Fruit fly (Drosophila melanogaster) whole organism, embryonic: ENCODE results near the gene RpS28-like.
A peak's percentile ranks its signal among the peaks of the same experiment; 100 is the strongest.

Experiments
- Antp ChIP-seq: fragments of 200-800 bp; sonication (Bioruptor generic); optimal IDR thresholded peaks from 3 replicates; lab custom pipeline; 2016; ENCODE audit warnings: missing biosample characterization, missing genetic modification characterization
- Atf-2 ChIP-seq: fragments of 200-800 bp; sonication (Bioruptor generic); optimal IDR thresholded peaks from 2 replicates; lab custom pipeline; 2016; ENCODE audit warnings: missing biosample characterization, missing genetic modification characterization
- Atf3 ChIP-seq: fragments of 200-800 bp; sonication (Bioruptor generic); optimal IDR thresholded peaks from 3 replicates; lab custom pipeline; 2016; ENCODE audit warnings: missing biosample characterization, missing genetic modification characterization
- Awh ChIP-seq: fragments of 200-800 bp; sonication (Bioruptor generic); IDR thresholded peaks from 2 replicates; pipeline ENCODE4, ENCODE4 v1.3.6; 2022; ENCODE audit warnings: missing biosample characterization, missing genetic modification characterization
- CG11456 ChIP-seq: fragments of 200-800 bp; sonication (Bioruptor generic); IDR thresholded peaks from 3 replicates; pipeline ENCODE4 v1.3.6; 2022; ENCODE audit warnings: missing biosample characterization, missing genetic modification characterization
- CG11696 ChIP-seq: fragments of 200-800 bp; sonication (Bioruptor generic); IDR thresholded peaks from 2 replicates; pipeline ENCODE4 v1.3.6; 2022; ENCODE audit warnings: missing biosample characterization, missing genetic modification characterization
- CG12155 ChIP-seq: fragments of 200-800 bp; sonication (Bioruptor generic); optimal IDR thresholded peaks from 3 replicates; lab custom pipeline; 2016; ENCODE audit warnings: missing biosample characterization, missing genetic modification characterization
- CG12236 ChIP-seq: fragments of 200-800 bp; sonication (Bioruptor generic); optimal IDR thresholded peaks from 2 replicates; lab custom pipeline; 2016; ENCODE audit warnings: missing biosample characterization, missing genetic modification characterization
- CG14050 ChIP-seq: fragments of 200-800 bp; sonication (Bioruptor generic); IDR thresholded peaks from 3 replicates; pipeline ENCODE4 v1.3.6; 2022; ENCODE audit warnings: missing biosample characterization, missing genetic modification characterization
- CG15011 ChIP-seq: fragments of 200-800 bp; sonication (Bioruptor generic); optimal IDR thresholded peaks from 3 replicates; lab custom pipeline; 2018; ENCODE audit warnings: missing biosample characterization, mild to moderate bottlenecking, missing genetic modification characterization
- CG16813 ChIP-seq: fragments of 200-800 bp; sonication (Bioruptor generic); IDR thresholded peaks from 3 replicates; pipeline ENCODE4 v1.3.6; 2022; ENCODE audit warnings: missing biosample characterization, missing genetic modification characterization; ENCODE audit not compliant: partially characterized antibody
- CG18764 ChIP-seq: fragments of 200-800 bp; sonication (Bioruptor generic); optimal IDR thresholded peaks from 3 replicates; lab custom pipeline; 2016; ENCODE audit warnings: missing biosample characterization, missing genetic modification characterization
- CG34224 ChIP-seq: fragments of 200-800 bp; sonication (Bioruptor generic); IDR thresholded peaks from 3 replicates; pipeline ENCODE4 v1.3.6; 2022; ENCODE audit warnings: missing biosample characterization, missing genetic modification characterization; ENCODE audit not compliant: partially characterized antibody
- CG4282 ChIP-seq: fragments of 200-800 bp; sonication (Bioruptor generic); optimal IDR thresholded peaks from 2 replicates; lab custom pipeline; 2016; ENCODE audit warnings: missing biosample characterization, missing genetic modification characterization
- CG6254 ChIP-seq: fragments of 200-800 bp; sonication (Bioruptor generic); optimal IDR thresholded peaks from 3 replicates; lab custom pipeline; 2017; ENCODE audit warnings: mild to moderate bottlenecking, missing biosample characterization, missing genetic modification reagents, missing genetic modification characterization
- CG6683 ChIP-seq: fragments of 200-800 bp; sonication (Bioruptor generic); optimal IDR thresholded peaks from 2 replicates; lab custom pipeline; 2017; ENCODE audit warnings: missing biosample characterization, mild to moderate bottlenecking, missing genetic modification characterization, missing genetic modification reagents
- CG6791 ChIP-seq: fragments of 200-800 bp; sonication (Bioruptor generic); IDR thresholded peaks from 3 replicates; pipeline ENCODE4 v1.3.6; 2022; ENCODE audit warnings: missing biosample characterization, missing genetic modification characterization; ENCODE audit not compliant: partially characterized antibody
- CoRest ChIP-seq: fragments of 200-800 bp; sonication (Bioruptor generic); optimal IDR thresholded peaks from 3 replicates; lab custom pipeline; 2018; ENCODE audit warnings: missing biosample characterization, mild to moderate bottlenecking, missing genetic modification characterization, moderate library complexity
- GATAe ChIP-seq: fragments of 200-800 bp; sonication (Bioruptor generic); conservative IDR thresholded peaks from 2 replicates; pipeline ENCODE4 v1.3.6; 2022; ENCODE audit warnings: missing biosample characterization, missing genetic modification characterization
- Gug ChIP-seq: fragments of 200-800 bp; sonication (Bioruptor generic); IDR thresholded peaks from 4 replicates; pipeline ENCODE4 v1.3.6; 2022; ENCODE audit warnings: missing biosample characterization, missing genetic modification characterization
- H15 ChIP-seq: fragments of 200-800 bp; sonication (Bioruptor generic); IDR thresholded peaks from 3 replicates; pipeline ENCODE4 v1.3.6; 2022; ENCODE audit warnings: missing biosample characterization, missing genetic modification characterization
- Lhr ChIP-seq: fragments of 200-800 bp; sonication (Bioruptor generic); optimal IDR thresholded peaks from 3 replicates; lab custom pipeline; 2017; ENCODE audit warnings: mild to moderate bottlenecking, missing biosample characterization, missing genetic modification reagents, missing genetic modification characterization
- Lim3 ChIP-seq: fragments of 200-800 bp; sonication (Bioruptor generic); IDR thresholded peaks from 2 replicates; pipeline ENCODE4 v1.3.6; 2022; ENCODE audit warnings: missing biosample characterization, missing genetic modification characterization
- Mrtf ChIP-seq: fragments of 200-800 bp; sonication (Bioruptor generic); IDR thresholded peaks from 3 replicates; pipeline ENCODE4 v1.3.6; 2022; ENCODE audit warnings: missing biosample characterization, missing genetic modification characterization
- PHDP ChIP-seq: fragments of 200-800 bp; sonication (Bioruptor generic); optimal IDR thresholded peaks from 3 replicates; lab custom pipeline; 2018; ENCODE audit warnings: missing biosample characterization, mild to moderate bottlenecking, missing genetic modification characterization, moderate library complexity
- Rx ChIP-seq: fragments of 200-800 bp; sonication (Bioruptor generic); IDR thresholded peaks from 2 replicates; pipeline ENCODE4 v1.3.6; 2022; ENCODE audit warnings: missing biosample characterization, missing genetic modification characterization
- Sry-δ ChIP-seq: fragments of 200-800 bp; sonication (Bioruptor generic); optimal IDR thresholded peaks from 2 replicates; lab custom pipeline; 2016; ENCODE audit warnings: missing biosample characterization, missing genetic modification characterization
- Vsx1 ChIP-seq: fragments of 200-800 bp; sonication (Bioruptor generic); optimal IDR thresholded peaks from 2 replicates; lab custom pipeline; 2017; ENCODE audit warnings: missing biosample characterization, mild to moderate bottlenecking, missing genetic modification characterization, missing genetic modification reagents
- Xbp1 ChIP-seq: fragments of 200-800 bp; sonication (Bioruptor generic); optimal IDR thresholded peaks from 3 replicates; lab custom pipeline; 2016; ENCODE audit warnings: missing biosample characterization, mild to moderate bottlenecking, missing genetic modification characterization
- az2 ChIP-seq: fragments of 200-800 bp; sonication (Bioruptor generic); optimal IDR thresholded peaks from 3 replicates; lab custom pipeline; 2016; ENCODE audit warnings: missing biosample characterization, missing genetic modification characterization
- emc ChIP-seq: fragments of 200-800 bp; sonication (Bioruptor generic); optimal IDR thresholded peaks from 2 replicates; lab custom pipeline; 2016; ENCODE audit warnings: missing biosample characterization, missing genetic modification characterization
- eyg ChIP-seq: fragments of 200-800 bp; sonication (Bioruptor generic); optimal IDR thresholded peaks from 3 replicates; lab custom pipeline; 2016; ENCODE audit warnings: missing biosample characterization, missing genetic modification characterization
- fd102C ChIP-seq: fragments of 200-800 bp; sonication (Bioruptor generic); optimal IDR thresholded peaks from 2 replicates; lab custom pipeline; 2018; ENCODE audit warnings: missing biosample characterization, mild to moderate bottlenecking, missing genetic modification characterization, moderate library complexity
- grau ChIP-seq: fragments of 200-800 bp; optimal IDR thresholded peaks from 3 replicates; lab custom pipeline; 2019; ENCODE audit warnings: missing biosample characterization, mild to moderate bottlenecking, missing genetic modification characterization, moderate library complexity
- ind ChIP-seq: fragments of 200-800 bp; sonication (Bioruptor generic); optimal IDR thresholded peaks from 3 replicates; lab custom pipeline; 2016; ENCODE audit warnings: missing biosample characterization, missing genetic modification characterization
- jigr1 ChIP-seq: fragments of 200-800 bp; sonication (Bioruptor generic); IDR thresholded peaks from 3 replicates; pipeline ENCODE4 v1.3.6; 2022; ENCODE audit warnings: missing biosample characterization, missing genetic modification characterization
- mirr ChIP-seq: fragments of 200-800 bp; sonication (Bioruptor generic); optimal IDR thresholded peaks from 3 replicates; lab custom pipeline; 2018; ENCODE audit warnings: missing biosample characterization, mild to moderate bottlenecking, missing genetic modification characterization
- p53 ChIP-seq: fragments of 200-800 bp; sonication (Bioruptor generic); optimal IDR thresholded peaks from 2 replicates; lab custom pipeline; 2016; ENCODE audit warnings: missing biosample characterization, missing genetic modification characterization
- phol ChIP-seq: fragments of 200-800 bp; sonication (Bioruptor generic); optimal IDR thresholded peaks from 3 replicates; lab custom pipeline; 2018; ENCODE audit warnings: missing biosample characterization, mild to moderate bottlenecking, missing genetic modification characterization, moderate library complexity
- sens ChIP-seq: fragments of 200-800 bp; sonication (Bioruptor generic); peaks from one replicate; lab custom pipeline; 2016; ENCODE audit warnings: missing biosample characterization, missing genetic modification characterization
- sug ChIP-seq: fragments of 200-800 bp; optimal IDR thresholded peaks from 2 replicates; lab custom pipeline; 2019; ENCODE audit warnings: missing biosample characterization, mild to moderate bottlenecking, missing genetic modification characterization, moderate library complexity
- tll ChIP-seq, 2 experiments: fragments of 200-800 bp in 1 of 2; fragments of >200 bp in 1 of 2; sonication (Bioruptor generic) in 1 of 2; optimal IDR thresholded peaks; 2 replicates each; lab custom pipeline; 2017 to 2019; ENCODE audit warnings: missing biosample characterization in 2 of 2, missing genetic modification characterization in 2 of 2, mild to moderate bottlenecking in 1 of 2, moderate library complexity in 1 of 2

RpS28-like gene

DNA sequence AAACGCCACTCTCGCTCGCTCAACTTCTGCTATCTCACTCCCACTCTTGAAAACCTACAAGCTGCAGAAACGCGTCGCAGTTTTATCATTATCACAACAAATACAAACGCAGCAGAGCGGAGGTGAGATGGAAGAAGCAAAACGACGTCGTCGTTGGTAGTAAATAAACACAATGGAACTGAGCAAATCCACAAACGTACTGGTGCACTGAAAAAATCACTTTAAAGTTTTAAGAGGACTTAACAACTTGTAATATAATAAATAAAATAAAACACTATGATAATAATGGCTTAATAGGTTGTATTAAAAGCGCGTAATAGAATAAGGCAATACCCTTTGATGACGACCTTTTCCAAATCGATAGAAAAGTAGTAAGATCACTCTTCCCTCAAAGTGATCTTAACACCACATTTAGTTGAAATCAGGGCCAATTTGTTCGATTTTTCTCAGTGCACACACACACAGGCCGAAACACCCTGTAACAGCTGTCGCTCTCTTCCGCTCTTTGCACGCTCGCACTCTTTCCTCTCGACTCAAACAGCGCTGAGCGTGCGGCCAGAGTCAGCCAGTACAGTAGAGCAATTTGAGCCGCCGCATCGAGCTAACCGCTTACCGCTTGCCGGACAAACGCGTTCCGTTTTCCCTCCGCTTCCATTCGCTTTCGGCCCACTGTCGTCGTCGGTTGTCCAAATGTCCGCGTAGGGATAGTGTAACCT lies 12.8 kb downstream of the RpS28-like start (continued):
- peak; percentile 95 for TF ChIP-seq az2
- TF ChIP-seq p53 (GFP tag; lab: Kevin White, UChicago) = no peak
- TF ChIP-seq fd102C (GFP tag; lab: Kevin White, UChicago) = peak; percentile 96
- peak; percentile 96 for TF ChIP-seq sug (tag; lab: Kevin White, UChicago)
- TF ChIP-seq CG6254 (GFP tag; lab: Kevin White, UChicago) = peak; percentile 98
- peak; percentile 53 to 77 for TF ChIP-seq tll (GFP tag; optimal IDR thresholded peaks at IDR 0.05; lab: Kevin White, UChicago)
- peak; percentile 94 for TF ChIP-seq CG12155
- peak; percentile 90 for TF ChIP-seq Atf-2 (GFP tag; lab: Kevin White, UChicago)
- TF ChIP-seq CG16813 = peak; percentile 37; the same call in 1 of the 3 replicates
- peak; percentile 38 for TF ChIP-seq emc (GFP tag; lab: Kevin White, UChicago)
- TF ChIP-seq Rx (GFP tag; lab: Robert Waterston, UW) = peak; percentile 92
- TF ChIP-seq Gug = peak; percentile 92
- peak; percentile 98 for TF ChIP-seq CoRest (tag; lab: Kevin White, UChicago)
- peak; percentile 96 for TF ChIP-seq phol (tag; lab: Kevin White, UChicago)
- peak; percentile 97 for TF ChIP-seq jigr1 (GFP tag; lab: Robert Waterston, UW)
- no peak for TF ChIP-seq Sry-δ
- TF ChIP-seq CG14050 (GFP tag; lab: Robert Waterston, UW) = peak; percentile 92
- TF ChIP-seq CG6791 = peak; percentile 54; the same call in 1 of the 3 replicates
- peak; percentile 93 for TF ChIP-seq PHDP
- peak; percentile 72 for TF ChIP-seq CG12236 (GFP tag; lab: Kevin White, UChicago)
- peak; percentile 94 for TF ChIP-seq Awh
- peak; percentile 92 for TF ChIP-seq H15
- TF ChIP-seq CG15011 (GFP tag; lab: Kevin White, UChicago) = peak; percentile 89
- TF ChIP-seq mirr (GFP tag; lab: Kevin White, UChicago) = peak; percentile 84
- TF ChIP-seq CG18764 (GFP tag; lab: Kevin White, UChicago) = peak; percentile 84
- peak; percentile 89 for TF ChIP-seq CG6683
- TF ChIP-seq CG34224 = peak; percentile 23; the same call in 2 of the 3 replicates
- TF ChIP-seq Vsx1 (GFP tag; lab: Kevin White, UChicago) = peak; percentile 92
- TF ChIP-seq ind (GFP tag; lab: Kevin White, UChicago) = peak; percentile 95
- peak; percentile 85 for TF ChIP-seq CG4282
- peak; percentile 86 for TF ChIP-seq CG11696 (GFP tag; lab: Robert Waterston, UW)
- peak; percentile 53 for TF ChIP-seq eyg (GFP tag; lab: Kevin White, UChicago)
- peak; percentile 95 for TF ChIP-seq Mrtf (GFP tag; lab: Robert Waterston, UW)
- TF ChIP-seq grau (tag; lab: Kevin White, UChicago) = peak; percentile 95
- peak; percentile 82 for TF ChIP-seq Antp (GFP tag; lab: Kevin White, UChicago)
- peak; percentile 87 for TF ChIP-seq GATAe (GFP tag; lab: Robert Waterston, UW)
- TF ChIP-seq Xbp1 (GFP tag; lab: Kevin White, UChicago) = peak; percentile 95
- TF ChIP-seq Lhr (GFP tag; lab: Kevin White, UChicago) = peak; percentile 88
- peak; percentile 92 for TF ChIP-seq CG11456
- TF ChIP-seq Atf3 (GFP tag; lab: Kevin White, UChicago) = peak; percentile 93
- TF ChIP-seq Lim3 (GFP tag; lab: Robert Waterston, UW) = peak; percentile 93
- peak; percentile 90 for TF ChIP-seq sens (GFP tag; lab: Kevin White, UChicago)
